Fruit fly (Drosophila melanogaster): ENCODE data around the gene CG1105.
A peak's percentile ranks its signal among the peaks of the same experiment; 100 is the strongest.

Gene CG1105

dm6 chr3R:7075712-7076183 lies 8.8 kb upstream of the CG1105 start (continued):
- peak; percentile 90 for TF ChIP-seq PHDP (tag; optimal IDR thresholded peaks at IDR 0.05)
- no peak for TF ChIP-seq CG14014 (GFP tag; IDR thresholded peaks at IDR 0.05)
- TF ChIP-seq CG7556 (GFP tag; optimal IDR thresholded peaks at IDR 0.05): peak; percentile 87
- TF ChIP-seq CG17361 (GFP tag; IDR thresholded peaks at IDR 0.05): no peak
- TF ChIP-seq Deaf1 (tag; optimal IDR thresholded peaks at IDR 0.05): peak; percentile 66
- TF ChIP-seq fd96Cb (tag; optimal IDR thresholded peaks at IDR 0.05): peak; percentile 87
- TF ChIP-seq H15 (GFP tag; IDR thresholded peaks at IDR 0.05): no peak
- no peak for TF ChIP-seq sens-2 (GFP tag; IDR thresholded peaks at IDR 0.05)
- no peak for TF ChIP-seq E2f1 (GFP tag; IDR thresholded peaks at IDR 0.05)
- TF ChIP-seq peb (GFP tag; IDR thresholded peaks at IDR 0.05): no peak
- peak; percentile 90 for TF ChIP-seq zen (tag; optimal IDR thresholded peaks at IDR 0.05)
- peak; percentile 83 for TF ChIP-seq CG12155 (GFP tag; optimal IDR thresholded peaks at IDR 0.05)
- TF ChIP-seq aop (GFP tag; IDR thresholded peaks at IDR 0.05): no peak
- TF ChIP-seq CG12391 (tag; optimal IDR thresholded peaks at IDR 0.05): peak; percentile 91
- peak; percentile 86 for TF ChIP-seq CG1233 (GFP tag; optimal IDR thresholded peaks at IDR 0.05)
- peak; percentile 86 for TF ChIP-seq Mes4 (GFP tag; optimal IDR thresholded peaks at IDR 0.05)
- TF ChIP-seq CG8359 (GFP tag; optimal IDR thresholded peaks at IDR 0.05; ENCODE audit: borderline replicate concordance): peak; percentile 84
- peak; percentile 88 for TF ChIP-seq Dek (tag; optimal IDR thresholded peaks at IDR 0.05)
- peak; percentile 54 for TF ChIP-seq trh (GFP tag; optimal IDR thresholded peaks at IDR 0.05)
- peak; percentile 89 for TF ChIP-seq CG15269 (tag; optimal IDR thresholded peaks at IDR 0.05)
- TF ChIP-seq wor (GFP tag; IDR thresholded peaks at IDR 0.05): no peak
- peak; percentile 91 for TF ChIP-seq unpg (GFP tag; optimal IDR thresholded peaks at IDR 0.05)
- no peak for TF ChIP-seq ara (GFP tag; IDR thresholded peaks at IDR 0.05)
- TF ChIP-seq CG8388 (GFP tag; optimal IDR thresholded peaks at IDR 0.05): peak; percentile 84
- no peak for TF ChIP-seq CG1024 (GFP tag; IDR thresholded peaks at IDR 0.05)
- no peak for TF ChIP-seq sob (GFP tag; IDR thresholded peaks at IDR 0.05)
- peak; percentile 85 for TF ChIP-seq Abd-B (GFP tag; optimal IDR thresholded peaks at IDR 0.05)
- peak; percentile 84 for TF ChIP-seq Antp (GFP tag; optimal IDR thresholded peaks at IDR 0.05)
- no peak for TF ChIP-seq inv (GFP tag; IDR thresholded peaks at IDR 0.05; ENCODE audit: partially characterized antibody)
- TF ChIP-seq Blimp-1 (GFP tag; optimal IDR thresholded peaks at IDR 0.05): peak; percentile 88
- TF ChIP-seq CG11695 (GFP tag; IDR thresholded peaks at IDR 0.05): no peak
- peak; percentile 85 for TF ChIP-seq CG12071 (GFP tag; optimal IDR thresholded peaks at IDR 0.05)
- peak; percentile 86 for TF ChIP-seq NC2β (GFP tag; optimal IDR thresholded peaks at IDR 0.05)
- peak; percentile 42 for TF ChIP-seq CG3065 (GFP tag; optimal IDR thresholded peaks at IDR 0.05)
- TF ChIP-seq CG14441 (GFP tag; IDR thresholded peaks at IDR 0.05): no peak
- TF ChIP-seq Dp (GFP tag; optimal IDR thresholded peaks at IDR 0.05): no peak
- peak; percentile 91 for TF ChIP-seq Meics (GFP tag; optimal IDR thresholded peaks at IDR 0.05)
- TF ChIP-seq Usf (GFP tag; optimal IDR thresholded peaks at IDR 0.05): peak; percentile 71
- TF ChIP-seq ash1 (GFP tag; optimal IDR thresholded peaks at IDR 0.05): peak; percentile 68
- TF ChIP-seq cwo (GFP tag; optimal IDR thresholded peaks at IDR 0.05): peak; percentile 88
- peak; percentile 68 for TF ChIP-seq NC2α (GFP tag; optimal IDR thresholded peaks at IDR 0.05)
- peak; percentile 73 for TF ChIP-seq CG6765 (GFP tag; optimal IDR thresholded peaks at IDR 0.05)
- peak; percentile 42 for TF ChIP-seq CG30020 (tag; optimal IDR thresholded peaks at IDR 0.05)
- TF ChIP-seq run (tag; optimal IDR thresholded peaks at IDR 0.05): peak; percentile 70
- TF ChIP-seq pnt (GFP tag; optimal IDR thresholded peaks at IDR 0.05): peak; percentile 73
- TF ChIP-seq Fer2 (tag; optimal IDR thresholded peaks at IDR 0.05): peak; percentile 64
- TF ChIP-seq Lhr (GFP tag; optimal IDR thresholded peaks at IDR 0.05): peak; percentile 56
- no peak for TF ChIP-seq B-H1 (GFP tag; IDR thresholded peaks at IDR 0.05)
- peak; percentile 88 for TF ChIP-seq Ssrp (tag; optimal IDR thresholded peaks at IDR 0.05)
- TF ChIP-seq CG11247 (GFP tag; IDR thresholded peaks at IDR 0.05): no peak
- TF ChIP-seq exex (tag; optimal IDR thresholded peaks at IDR 0.05): peak; percentile 76
